Fruit fly (Drosophila melanogaster): Measurements from ENCODE around the gene btl.

dm6 chr3L:14112899-14113430 lies 37.4 kb downstream of the btl start:
- TF ChIP-seq Myc (optimal IDR thresholded peaks at IDR 0.05) = no peak
- no peak for TF ChIP-seq ttk (optimal IDR thresholded peaks at IDR 0.05)
